Worm (Caenorhabditis elegans) whole organism, L4 larva: ENCODE measurements around the gene R11F4.1.

Experiments
- F44E2.7 ChIP-seq: fragments of 200-800 bp; sonication (Bioruptor generic); IDR thresholded peaks from 2 replicates; pipeline ENCODE4 v2.1.2; 2022; ENCODE audit warnings: missing genetic modification characterization, missing compliant biosample characterization
- aly-2 ChIP-seq: sonication (generic microtip); optimal IDR thresholded peaks from 2 replicates; lab custom pipeline; 2018; ENCODE audit warnings: missing biosample characterization, missing genetic modification characterization
- ceh-82 ChIP-seq: sonication (generic microtip); optimal IDR thresholded peaks from 2 replicates; lab custom pipeline; 2017; ENCODE audit warnings: missing biosample characterization, missing genetic modification characterization
- dmd-8 ChIP-seq: fragments of 200-800 bp; sonication (Bioruptor generic); IDR thresholded peaks from 2 replicates; pipeline ENCODE4 v1.3.6; 2022; ENCODE audit warnings: missing genetic modification characterization, missing compliant biosample characterization
- dmd-9 ChIP-seq: fragments of 200-800 bp; sonication (Bioruptor generic); IDR thresholded peaks from 2 replicates; pipeline ENCODE4 v1.3.6; 2022; ENCODE audit warnings: missing genetic modification reagents, missing genetic modification characterization, missing compliant biosample characterization
- fos-1 ChIP-seq: fragments of 150-350 bp; optimal IDR thresholded peaks from 2 replicates; lab custom pipeline; 2014; ENCODE audit warnings: missing biosample characterization, missing genetic modification characterization
- jun-1 ChIP-seq: fragments of 150-350 bp; optimal IDR thresholded peaks from 2 replicates; lab custom pipeline; 2014; ENCODE audit warnings: missing biosample characterization, missing genetic modification reagents, missing genetic modification characterization
- nhr-11 ChIP-seq: fragments of 150-350 bp; optimal IDR thresholded peaks from 2 replicates; lab custom pipeline; 2014; ENCODE audit warnings: missing biosample characterization, missing genetic modification characterization
- nhr-237 ChIP-seq: sonication (generic microtip); optimal IDR thresholded peaks from 2 replicates; lab custom pipeline; 2017; ENCODE audit warnings: missing biosample characterization, missing genetic modification characterization
- nhr-25 ChIP-seq: sonication (generic microtip); optimal IDR thresholded peaks from 2 replicates; lab custom pipeline; 2017; ENCODE audit warnings: missing genetic modification characterization, mild to moderate bottlenecking, missing compliant biosample characterization, antibody characterized with exemption, moderate library complexity, borderline replicate concordance; ENCODE audit not compliant: insufficient read depth
- nhr-28 ChIP-seq: fragments of 150-350 bp; optimal IDR thresholded peaks from 2 replicates; lab custom pipeline; 2014; ENCODE audit warnings: missing biosample characterization, missing genetic modification characterization
- nhr-77 ChIP-seq: fragments of 150-350 bp; optimal IDR thresholded peaks from 2 replicates; lab custom pipeline; 2014; ENCODE audit warnings: missing biosample characterization, missing genetic modification characterization
- zag-1 ChIP-seq: fragments of 150-350 bp; optimal IDR thresholded peaks from 2 replicates; lab custom pipeline; 2014; ENCODE audit warnings: missing biosample characterization, missing genetic modification characterization

DNA sequence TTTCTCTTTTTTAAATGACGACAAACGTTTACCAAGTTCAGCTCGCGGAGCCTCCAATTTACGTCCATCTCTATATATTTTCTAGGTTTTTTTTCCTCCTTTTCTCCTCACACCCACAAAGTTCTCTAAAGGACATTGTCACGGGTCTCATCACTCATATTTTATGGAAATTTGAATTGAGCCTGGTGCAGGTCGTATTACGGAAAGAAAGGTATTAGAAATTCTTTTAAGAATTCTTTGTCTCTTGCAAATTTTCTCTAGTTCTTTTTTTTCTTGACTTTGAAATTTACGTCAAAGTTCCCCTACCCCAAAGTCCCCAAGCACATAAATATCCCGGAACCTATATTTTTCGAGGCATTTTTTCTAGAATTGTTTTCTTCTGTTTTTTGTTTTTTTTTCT, 26.8 kb downstream of the R11F4.1 start:
- TF ChIP-seq nhr-28 (no peak), nhr-237 (tag; lab: Kevin White, UChicago) (no peak), jun-1 (no peak), dmd-8 (GFP tag; lab: Robert Waterston, UW) (no peak), aly-2 (no peak), dmd-9 (GFP tag; lab: Robert Waterston, UW) (no peak), ceh-82 (no peak), nhr-11 (tag; lab: Kevin White, UChicago) (no peak), fos-1 (tag; lab: Kevin White, UChicago) (no peak), F44E2.7 (GFP tag; lab: Robert Waterston, UW) (no peak), zag-1 (no peak), nhr-25 (tag; lab: Kevin White, UChicago) (no peak), nhr-77 (tag; lab: Kevin White, UChicago) (no peak)
